Fruit fly (Drosophila melanogaster) whole organism, embryonic: ENCODE data around the gene CG42633.

Experiments used
- Aef1 ChIP-seq: fragments of 200-800 bp; sonication (Bioruptor generic); IDR thresholded peaks from 3 replicates; pipeline ENCODE4 v1.3.6; 2022; ENCODE audit warnings: missing biosample characterization, missing genetic modification characterization
- Bgb ChIP-seq: fragments of 200-800 bp; sonication (Bioruptor generic); IDR thresholded peaks from 2 replicates; pipeline ENCODE4 v1.3.6; 2022; ENCODE audit warnings: missing biosample characterization, missing genetic modification characterization; ENCODE audit not compliant: partially characterized antibody
- CG10267 ChIP-seq: fragments of 200-800 bp; sonication (Bioruptor generic); optimal IDR thresholded peaks from 2 replicates; lab custom pipeline; 2018; ENCODE audit warnings: missing biosample characterization, mild to moderate bottlenecking, missing genetic modification characterization, moderate library complexity
- CG11560 ChIP-seq: fragments of 200-800 bp; sonication (Bioruptor generic); IDR thresholded peaks from 3 replicates; pipeline ENCODE4 v1.3.6; 2022; ENCODE audit warnings: missing biosample characterization, missing genetic modification characterization
- CG13624 ChIP-seq: fragments of 200-800 bp; sonication (Bioruptor generic); optimal IDR thresholded peaks from 2 replicates; lab custom pipeline; 2016; ENCODE audit warnings: missing biosample characterization, missing genetic modification characterization
- CG15514 ChIP-seq: fragments of 200-800 bp; sonication (Bioruptor generic); optimal IDR thresholded peaks from 3 replicates; lab custom pipeline; 2017; ENCODE audit warnings: missing biosample characterization, missing genetic modification characterization, mild to moderate bottlenecking, moderate library complexity, missing genetic modification reagents
- CG1603 ChIP-seq: fragments of 200-800 bp; sonication (Bioruptor generic); optimal IDR thresholded peaks from 2 replicates; lab custom pipeline; 2019; ENCODE audit warnings: missing biosample characterization, mild to moderate bottlenecking, missing genetic modification characterization, moderate library complexity
- CG17186 ChIP-seq: fragments of 200-800 bp; sonication (Bioruptor generic); optimal IDR thresholded peaks from 3 replicates; lab custom pipeline; 2017; ENCODE audit warnings: missing biosample characterization, missing genetic modification reagents, missing genetic modification characterization
- CG17829 ChIP-seq: fragments of 200-800 bp; optimal IDR thresholded peaks from 2 replicates; lab custom pipeline; 2019; ENCODE audit warnings: missing biosample characterization, mild to moderate bottlenecking, missing genetic modification characterization, moderate library complexity
- CG3065 ChIP-seq: fragments of 200-800 bp; sonication (Bioruptor generic); optimal IDR thresholded peaks from 2 replicates; lab custom pipeline; 2016; ENCODE audit warnings: missing biosample characterization, missing genetic modification characterization
- CG31365 ChIP-seq: fragments of 200-800 bp; sonication (Bioruptor generic); optimal IDR thresholded peaks from 2 replicates; lab custom pipeline; 2018; ENCODE audit warnings: missing biosample characterization, mild to moderate bottlenecking, missing genetic modification characterization
- CG6254 ChIP-seq: fragments of 200-800 bp; sonication (Bioruptor generic); optimal IDR thresholded peaks from 3 replicates; lab custom pipeline; 2017; ENCODE audit warnings: mild to moderate bottlenecking, missing biosample characterization, missing genetic modification reagents, missing genetic modification characterization
- CG6272 ChIP-seq: fragments of 200-800 bp; sonication (Bioruptor generic); IDR thresholded peaks from 2 replicates; pipeline ENCODE4 v1.3.6; 2022; ENCODE audit warnings: missing biosample characterization, missing genetic modification characterization
- CG6683 ChIP-seq: fragments of 200-800 bp; sonication (Bioruptor generic); optimal IDR thresholded peaks from 2 replicates; lab custom pipeline; 2017; ENCODE audit warnings: missing biosample characterization, mild to moderate bottlenecking, missing genetic modification characterization, missing genetic modification reagents
- CG7745 ChIP-seq: fragments of 200-800 bp; sonication (Bioruptor generic); optimal IDR thresholded peaks from 2 replicates; lab custom pipeline; 2018; ENCODE audit warnings: missing biosample characterization, mild to moderate bottlenecking, missing genetic modification characterization, moderate library complexity
- CG7963 ChIP-seq: fragments of 200-800 bp; sonication (Bioruptor generic); IDR thresholded peaks from 3 replicates; pipeline ENCODE4 v1.3.6; 2022; ENCODE audit warnings: missing biosample characterization, missing genetic modification characterization; ENCODE audit not compliant: partially characterized antibody
- CG8290 ChIP-seq, 3 experiments: fragments of 200-800 bp; sonication (Bioruptor generic); optimal IDR thresholded peaks; 2 replicates each; lab custom pipeline; 2016 to 2019; ENCODE audit warnings: missing biosample characterization in 3 of 3, missing genetic modification characterization in 3 of 3, mild to moderate bottlenecking in 2 of 3, moderate library complexity in 1 of 3
- CG9727 ChIP-seq: fragments of 200-800 bp; sonication (Bioruptor generic); optimal IDR thresholded peaks from 3 replicates; lab custom pipeline; 2017; ENCODE audit warnings: missing biosample characterization, mild to moderate bottlenecking, missing genetic modification characterization
- CG9797 ChIP-seq: fragments of 200-800 bp; sonication (Bioruptor generic); optimal IDR thresholded peaks from 3 replicates; lab custom pipeline; 2018; ENCODE audit warnings: missing biosample characterization, mild to moderate bottlenecking, missing genetic modification characterization
- CHES-1-like ChIP-seq: fragments of 200-800 bp; sonication (Bioruptor generic); optimal IDR thresholded peaks from 2 replicates; lab custom pipeline; 2016; ENCODE audit warnings: missing biosample characterization, missing genetic modification characterization
- CkIIα-i1 ChIP-seq: fragments of 200-800 bp; sonication (Bioruptor generic); IDR thresholded peaks from 2 replicates; pipeline ENCODE4 v1.3.6; 2022; ENCODE audit warnings: missing biosample characterization, missing genetic modification characterization
- CoRest ChIP-seq: fragments of 200-800 bp; sonication (Bioruptor generic); optimal IDR thresholded peaks from 3 replicates; lab custom pipeline; 2018; ENCODE audit warnings: missing biosample characterization, mild to moderate bottlenecking, missing genetic modification characterization, moderate library complexity
- Doc2 ChIP-seq: fragments of 200-800 bp; sonication (Bioruptor generic); IDR thresholded peaks from 2 replicates; pipeline ENCODE4 v1.3.6; 2022; ENCODE audit warnings: missing biosample characterization, missing genetic modification characterization
- E2f2 ChIP-seq: fragments of 200-800 bp; sonication (Bioruptor generic); IDR thresholded peaks from 2 replicates; pipeline ENCODE4 v1.3.6; 2022; ENCODE audit warnings: missing biosample characterization, missing genetic modification characterization
- ERR ChIP-seq: fragments of 200-800 bp; sonication (Bioruptor generic); optimal IDR thresholded peaks from 2 replicates; lab custom pipeline; 2016; ENCODE audit warnings: missing biosample characterization, missing genetic modification characterization
- Fer3 ChIP-seq: fragments of 200-800 bp; sonication (Bioruptor generic); optimal IDR thresholded peaks from 2 replicates; lab custom pipeline; 2018; ENCODE audit warnings: missing biosample characterization, mild to moderate bottlenecking, missing genetic modification characterization, moderate library complexity
- Hey ChIP-seq: fragments of 200-800 bp; sonication (Bioruptor generic); optimal IDR thresholded peaks from 3 replicates; lab custom pipeline; 2018; ENCODE audit warnings: missing biosample characterization, mild to moderate bottlenecking, missing genetic modification characterization
- MBD-R2 ChIP-seq: fragments of 200-800 bp; sonication (Bioruptor generic); IDR thresholded peaks from 2 replicates; pipeline ENCODE4 v1.3.6; 2022; ENCODE audit warnings: missing biosample characterization, missing genetic modification characterization
- MESR4 ChIP-seq: fragments of 200-800 bp; sonication (Bioruptor generic); optimal IDR thresholded peaks from 2 replicates; lab custom pipeline; 2018; ENCODE audit warnings: missing biosample characterization, mild to moderate bottlenecking, missing genetic modification characterization, moderate library complexity
- PHDP ChIP-seq: fragments of 200-800 bp; sonication (Bioruptor generic); optimal IDR thresholded peaks from 3 replicates; lab custom pipeline; 2018; ENCODE audit warnings: missing biosample characterization, mild to moderate bottlenecking, missing genetic modification characterization, moderate library complexity
- Taf1 ChIP-seq: fragments of 200-800 bp; sonication (Bioruptor generic); IDR thresholded peaks from 2 replicates; pipeline ENCODE4 v1.3.6; 2022; ENCODE audit warnings: missing biosample characterization, missing genetic modification characterization
- Tbp ChIP-seq: fragments of >200 bp; optimal IDR thresholded peaks from 2 replicates; lab custom pipeline; 2018; ENCODE audit warnings: missing biosample characterization, missing genetic modification characterization
- bab2 ChIP-seq: fragments of 200-800 bp; sonication (Bioruptor generic); optimal IDR thresholded peaks from 2 replicates; lab custom pipeline; 2016; ENCODE audit warnings: missing biosample characterization, missing genetic modification characterization
- chinmo ChIP-seq: fragments of 200-800 bp; sonication (Bioruptor generic); IDR thresholded peaks from 4 replicates; pipeline ENCODE4 v1.3.6; 2022; ENCODE audit warnings: missing biosample characterization, missing genetic modification characterization; ENCODE audit not compliant: partially characterized antibody
- fd64A ChIP-seq: fragments of 200-800 bp; sonication (Bioruptor generic); optimal IDR thresholded peaks from 3 replicates; lab custom pipeline; 2018; ENCODE audit warnings: missing biosample characterization, mild to moderate bottlenecking, missing genetic modification characterization
- gro ChIP-seq: fragments of 200-800 bp; sonication (Bioruptor generic); optimal IDR thresholded peaks from 2 replicates; lab custom pipeline; 2016; ENCODE audit warnings: missing biosample characterization, missing genetic modification characterization
- lbe ChIP-seq: fragments of 200-800 bp; sonication (Bioruptor generic); optimal IDR thresholded peaks from 2 replicates; lab custom pipeline; 2016; ENCODE audit warnings: missing biosample characterization, mild to moderate bottlenecking, missing genetic modification characterization
- maf-S ChIP-seq: fragments of 200-800 bp; sonication (Bioruptor generic); optimal IDR thresholded peaks from 2 replicates; lab custom pipeline; 2016; ENCODE audit warnings: missing biosample characterization, missing genetic modification characterization
- nom ChIP-seq: fragments of 200-800 bp; sonication (Bioruptor generic); optimal IDR thresholded peaks from 2 replicates; lab custom pipeline; 2017; ENCODE audit warnings: missing biosample characterization, missing genetic modification characterization, mild to moderate bottlenecking, moderate library complexity, missing genetic modification reagents
- pan ChIP-seq, 4 experiments: fragments of >200 bp in 3 of 4; fragments of 200-800 bp in 1 of 4; sonication (Bioruptor generic) in 1 of 4; optimal IDR thresholded peaks in 3 of 4; IDR thresholded peaks in 1 of 4; 2 replicates each; pipeline versions ENCODE4 v1.3.6 to Lab custom; 2017 to 2022; ENCODE audit warnings: missing biosample characterization in 2 of 4, missing genetic modification characterization in 2 of 4, mixed read lengths in 1 of 4
- pfk ChIP-seq: fragments of 200-800 bp; sonication (Bioruptor generic); optimal IDR thresholded peaks from 2 replicates; lab custom pipeline; 2018; ENCODE audit warnings: missing biosample characterization, mild to moderate bottlenecking, missing genetic modification characterization, moderate library complexity
- pnt ChIP-seq: fragments of 200-800 bp; sonication (Bioruptor generic); optimal IDR thresholded peaks from 3 replicates; lab custom pipeline; 2016; ENCODE audit warnings: missing biosample characterization, missing genetic modification characterization
- pzg ChIP-seq: fragments of 200-800 bp; sonication (Bioruptor generic); optimal IDR thresholded peaks from 3 replicates; lab custom pipeline; 2018; ENCODE audit warnings: missing biosample characterization, mild to moderate bottlenecking, missing genetic modification characterization, moderate library complexity
- ro ChIP-seq: fragments of 200-800 bp; sonication (Bioruptor generic); IDR thresholded peaks from 2 replicates; pipeline ENCODE4 v1.3.6; 2022; ENCODE audit warnings: missing biosample characterization, missing genetic modification characterization
- sens ChIP-seq: fragments of 200-800 bp; sonication (Bioruptor generic); peaks from one replicate; lab custom pipeline; 2016; ENCODE audit warnings: missing biosample characterization, missing genetic modification characterization
- sna ChIP-seq: fragments of 200-800 bp; sonication (Bioruptor generic); IDR thresholded peaks from 2 replicates; pipeline ENCODE4 v1.3.6; 2022; ENCODE audit warnings: missing biosample characterization, missing genetic modification characterization; ENCODE audit not compliant: partially characterized antibody
- tio ChIP-seq: fragments of 200-800 bp; sonication (Bioruptor generic); optimal IDR thresholded peaks from 2 replicates; lab custom pipeline; 2017; ENCODE audit warnings: missing biosample characterization, missing genetic modification characterization, inconsistent platforms
- trem ChIP-seq: fragments of 200-800 bp; optimal IDR thresholded peaks from 3 replicates; lab custom pipeline; 2019; ENCODE audit warnings: missing biosample characterization, mild to moderate bottlenecking, missing genetic modification characterization, moderate library complexity
- wor ChIP-seq: fragments of 200-800 bp; sonication (Bioruptor generic); IDR thresholded peaks from 2 replicates; pipeline ENCODE4 v1.3.6; 2022; ENCODE audit warnings: missing biosample characterization, missing genetic modification characterization
- z ChIP-seq: fragments of 200-800 bp; sonication (Bioruptor generic); IDR thresholded peaks from 3 replicates; pipeline ENCODE4 v1.3.6; 2022; ENCODE audit warnings: missing biosample characterization, missing genetic modification characterization

CG42633 gene

DNA sequence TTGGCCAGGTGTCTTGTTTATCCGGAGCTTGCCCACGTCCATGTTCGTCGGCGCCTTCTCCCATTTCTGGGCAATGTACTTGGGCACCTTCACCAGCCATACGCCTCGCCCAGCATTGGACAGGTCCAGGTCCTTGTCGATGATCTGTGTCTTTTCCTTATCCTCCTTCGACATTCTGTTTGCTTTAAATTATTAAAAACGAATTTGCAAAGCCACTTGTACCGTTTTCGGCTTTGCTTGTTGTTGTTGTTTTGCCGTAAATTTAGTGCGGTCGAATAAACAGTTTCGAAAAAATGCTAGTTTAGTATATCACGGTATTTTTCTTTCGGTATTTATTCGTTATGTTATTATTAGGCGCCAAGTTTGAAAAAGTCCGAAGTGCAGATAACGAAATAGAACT is 14.5 kb downstream of the CG42633 start, which contains the start of gene TfIIFbeta (continued):
- no peak for TF ChIP-seq CkIIα-i1 (GFP tag; lab: Robert Waterston, UW)
- no peak for TF ChIP-seq Bgb (GFP tag; lab: Robert Waterston, UW)
- no peak for TF ChIP-seq bab2 (GFP tag; lab: Kevin White, UChicago)
- no peak for TF ChIP-seq lbe
- TF ChIP-seq CHES-1-like (GFP tag; lab: Kevin White, UChicago) = no peak
- no peak for TF ChIP-seq nom
- peak; percentile 7 for TF ChIP-seq CG10267 (tag; lab: Kevin White, UChicago)
- no peak for TF ChIP-seq maf-S
- peak; percentile 90 for TF ChIP-seq E2f2 (GFP tag; lab: Robert Waterston, UW)
- TF ChIP-seq tio (GFP tag; lab: Kevin White, UChicago) = no peak
- TF ChIP-seq Aef1 (GFP tag; lab: Robert Waterston, UW) = no peak
- no peak for TF ChIP-seq z (GFP tag; lab: Robert Waterston, UW)
- no peak for TF ChIP-seq pan (optimal IDR thresholded peaks at IDR 0.05; lab: Kevin White, UChicago)
- TF ChIP-seq pan (GFP tag; optimal IDR thresholded peaks at IDR 0.05 in 1 of 2, IDR thresholded peaks at IDR 0.05 in 1 of 2) = no peak
- TF ChIP-seq CG1603 = no peak
- no peak for TF ChIP-seq fd64A
- TF ChIP-seq CG7745 (tag; lab: Kevin White, UChicago) = no peak
- TF ChIP-seq ERR = no peak
- TF ChIP-seq pzg (GFP tag; lab: Kevin White, UChicago) = peak; percentile 50
- TF ChIP-seq pnt (GFP tag; lab: Kevin White, UChicago) = no peak
- no peak for TF ChIP-seq wor (GFP tag; lab: Robert Waterston, UW)
- TF ChIP-seq CG9797 (GFP tag; lab: Kevin White, UChicago) = peak; percentile 62
- no peak for TF ChIP-seq CG6272
- no peak for TF ChIP-seq chinmo (GFP tag; lab: Robert Waterston, UW)
- no peak for TF ChIP-seq sens (GFP tag; lab: Kevin White, UChicago)
- no peak for TF ChIP-seq PHDP (tag; lab: Kevin White, UChicago)
- no peak for TF ChIP-seq CG17186 (GFP tag; lab: Kevin White, UChicago)
- no peak for TF ChIP-seq CG3065 (GFP tag; lab: Kevin White, UChicago)
- TF ChIP-seq CG7963 (GFP tag; lab: Robert Waterston, UW) = no peak
- TF ChIP-seq Taf1 (GFP tag; lab: Robert Waterston, UW) = no peak
- TF ChIP-seq Tbp (GFP tag; lab: Kevin White, UChicago) = no peak
- no peak for TF ChIP-seq CG17829 (tag; lab: Kevin White, UChicago)
- no peak for TF ChIP-seq CG15514 (GFP tag; lab: Kevin White, UChicago)
- TF ChIP-seq trem (tag; lab: Kevin White, UChicago) = peak; percentile 22
- TF ChIP-seq ro (GFP tag; lab: Robert Waterston, UW) = no peak
- no peak for TF ChIP-seq CG6683 (GFP tag; lab: Kevin White, UChicago)
- TF ChIP-seq MBD-R2 (GFP tag; lab: Robert Waterston, UW) = peak; percentile 67
- TF ChIP-seq Fer3 (tag; lab: Kevin White, UChicago) = no peak
- peak; percentile 62 for TF ChIP-seq MESR4 (GFP tag; lab: Kevin White, UChicago)
- no peak for TF ChIP-seq CG13624
- no peak for TF ChIP-seq Hey
- no peak for TF ChIP-seq pfk (GFP tag; lab: Kevin White, UChicago)
- no peak for TF ChIP-seq CG6254
- no peak for TF ChIP-seq sna
- TF ChIP-seq CG31365 (tag; lab: Kevin White, UChicago) = no peak
- TF ChIP-seq gro = no peak
- no peak for TF ChIP-seq CG11560
- TF ChIP-seq CG9727 (GFP tag; lab: Kevin White, UChicago) = no peak
- no peak for TF ChIP-seq Doc2 (GFP tag; lab: Robert Waterston, UW)
- TF ChIP-seq CG8290 (GFP tag; optimal IDR thresholded peaks at IDR 0.05; lab: Kevin White, UChicago) = no peak
- TF ChIP-seq CG8290 (tag; optimal IDR thresholded peaks at IDR 0.05; lab: Kevin White, UChicago) = no peak
- TF ChIP-seq CoRest (tag; lab: Kevin White, UChicago) = no peak
